Worm (Caenorhabditis elegans): ENCODE data around the gene T05A1.5.

T05A1.5 gene

DNA sequence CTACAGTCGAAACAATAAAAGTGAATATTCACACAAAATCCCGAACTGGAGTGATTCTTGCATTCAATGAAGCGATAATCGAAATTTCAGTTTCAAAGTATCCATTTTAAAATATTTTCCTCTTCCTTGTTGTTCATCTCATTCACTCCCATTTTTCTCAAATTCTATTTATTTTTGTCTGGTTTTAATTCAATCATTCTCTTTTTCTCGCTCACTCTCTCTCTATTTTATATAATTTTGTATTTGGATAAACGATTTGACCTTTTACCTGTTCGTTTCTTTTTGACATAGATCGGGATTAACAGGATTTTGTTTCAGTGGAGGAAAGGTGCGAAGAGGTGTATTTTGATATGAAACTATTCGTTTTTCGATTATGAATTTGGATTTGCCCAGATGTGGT lies at the start of gene T05A1.5:
Gene T05A1.5, plus strand, starts transcription at position 301 of the 400 bp plus-strand sequence.
- no peak for TF ChIP-seq tbx-7 (tag; optimal IDR thresholded peaks at IDR 0.05)

DNA sequence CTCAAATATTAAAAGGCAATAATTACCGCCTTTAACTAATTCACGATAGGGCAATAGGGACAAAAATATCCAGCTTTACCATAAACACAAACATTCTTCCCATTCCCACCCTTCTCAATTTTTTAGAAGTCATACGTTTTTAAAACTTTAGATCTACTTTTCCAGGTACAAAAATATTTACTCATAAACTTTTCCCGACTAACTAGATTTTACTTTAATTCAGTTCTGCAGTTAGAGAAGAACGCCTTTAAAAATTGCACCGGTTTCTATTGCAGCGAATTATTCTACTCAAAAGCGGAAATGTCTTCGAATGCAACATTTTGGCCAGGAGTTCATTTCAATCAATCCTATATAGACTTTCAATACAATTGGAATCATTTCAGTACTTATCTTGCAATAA lies 49.8 kb upstream of the T05A1.5 start, which contains the start of gene sru-3:
Gene sru-3, plus strand, starts transcription at position 301 of the 400 bp plus-strand sequence.
- no peak for TF ChIP-seq odd-2 (tag; optimal IDR thresholded peaks at IDR 0.05)
- no peak for TF ChIP-seq zip-5 (tag; optimal IDR thresholded peaks at IDR 0.05)

- TF ChIP-seq zip-5 (tag; optimal IDR thresholded peaks at IDR 0.05), result no peak
- no peak for TF ChIP-seq ets-4 (tag; optimal IDR thresholded peaks at IDR 0.05)
- TF ChIP-seq sox-4 (tag; optimal IDR thresholded peaks at IDR 0.05), result no peak
- TF ChIP-seq F13H6.1 (tag; optimal IDR thresholded peaks at IDR 0.05), result no peak
- no peak for TF ChIP-seq pat-9 (tag; optimal IDR thresholded peaks at IDR 0.05)
- no peak for TF ChIP-seq hlh-8 (tag; optimal IDR thresholded peaks at IDR 0.05)
- TF ChIP-seq fkh-10 (GFP tag; optimal IDR thresholded peaks at IDR 0.05), result no peak
- no peak for TF ChIP-seq ceh-6 (GFP tag; optimal IDR thresholded peaks at IDR 0.05)
- TF ChIP-seq ceh-2 (tag; optimal IDR thresholded peaks at IDR 0.05), result no peak
- TF ChIP-seq hlh-6 (tag; optimal IDR thresholded peaks at IDR 0.05), result no peak
- TF ChIP-seq ceh-19 (GFP tag; optimal IDR thresholded peaks at IDR 0.05), result no peak
- TF ChIP-seq nhr-232 (tag; optimal IDR thresholded peaks at IDR 0.05), result no peak
- TF ChIP-seq ceh-48 (tag; optimal IDR thresholded peaks at IDR 0.05), result no peak
- TF ChIP-seq ama-1 (optimal IDR thresholded peaks at IDR 0.05), result no peak
- TF ChIP-seq ceh-30 (tag; optimal IDR thresholded peaks at IDR 0.05), result no peak
- TF ChIP-seq elt-4 (tag; optimal IDR thresholded peaks at IDR 0.05), result no peak
- TF ChIP-seq pqm-1 (tag; optimal IDR thresholded peaks at IDR 0.05), result no peak
- TF ChIP-seq ahr-1 (tag; optimal IDR thresholded peaks at IDR 0.05), result no peak
- TF ChIP-seq npax-4 (tag; optimal IDR thresholded peaks at IDR 0.05), result no peak
Measured at ce11 chrIV:9498088-9498487, 48.0 kb upstream of the T05A1.5 start, which contains the start of gene sru-4. TSS of gene sru-4 (plus strand) at chrIV:9498388.

ce11 chrIV:9499636-9500035 lies 46.5 kb upstream of the T05A1.5 start:
- no peak for TF ChIP-seq ceh-2 (tag; optimal IDR thresholded peaks at IDR 0.05)

ce11 chrIV:9500100-9500499 lies 46.0 kb upstream of the T05A1.5 start, which contains the start of gene ugt-21:
TSS of gene ugt-21 (plus strand) at chrIV:9500311.
- TF ChIP-seq elt-2 (tag; optimal IDR thresholded peaks at IDR 0.05) (peak; percentile 22), mec-3 (tag; optimal IDR thresholded peaks at IDR 0.05; ENCODE audit: borderline replicate concordance) (no peak)

- TF ChIP-seq ttx-3 (tag; optimal IDR thresholded peaks at IDR 0.05) (no peak), hlh-15 (tag; optimal IDR thresholded peaks at IDR 0.05) (no peak), nfya-1 (tag; optimal IDR thresholded peaks at IDR 0.05) (no peak), hlh-6 (tag; optimal IDR thresholded peaks at IDR 0.05) (no peak), pros-1 (tag; optimal IDR thresholded peaks at IDR 0.05) (no peak), Y22D7AL.16 (tag; optimal IDR thresholded peaks at IDR 0.05) (no peak), dmd-4 (tag; optimal IDR thresholded peaks at IDR 0.05; ENCODE audit: borderline replicate concordance) (no peak), ceh-14 (tag; optimal IDR thresholded peaks at IDR 0.05) (no peak), pha-4 (tag; optimal IDR thresholded peaks at IDR 0.05) (no peak), syd-9 (tag; optimal IDR thresholded peaks at IDR 0.05) (no peak), pqm-1 (tag; optimal IDR thresholded peaks at IDR 0.05) (no peak)
Measured at ce11 chrIV:9506251-9506650, 39.8 kb upstream of the T05A1.5 start, which contains the start of gene ttr-9. TSS of gene ttr-9 (minus strand) at chrIV:9506351.

DNA sequence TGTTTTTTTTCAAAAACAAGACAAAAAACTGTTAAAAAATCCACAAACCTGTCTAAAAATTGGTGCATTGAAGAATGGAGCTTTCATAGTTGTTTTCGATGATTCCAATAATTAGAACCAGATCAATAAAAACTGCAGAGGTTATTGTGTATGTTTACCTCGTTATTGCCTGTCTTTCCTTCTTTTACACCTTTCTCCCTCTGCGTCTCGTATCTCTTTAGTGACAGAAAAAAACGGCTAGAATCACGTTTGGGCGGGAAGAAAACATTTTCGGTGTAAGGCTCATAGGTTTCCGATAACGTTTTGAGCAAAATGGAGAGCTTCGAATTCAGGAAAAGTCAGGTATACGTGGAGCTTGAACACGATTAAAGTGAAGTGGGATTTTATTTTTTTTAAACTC lies 37.5 kb upstream of the T05A1.5 start, which contains the start of gene ethe-1:
Gene ethe-1, minus strand, starts transcription at position 150 of the 400 bp plus-strand sequence.
- TF ChIP-seq npax-4 (tag; optimal IDR thresholded peaks at IDR 0.05) (no peak), ama-1 (optimal IDR thresholded peaks at IDR 0.05) (no peak), F13H6.1 (tag; optimal IDR thresholded peaks at IDR 0.05) (no peak), K09A11.1 (tag; optimal IDR thresholded peaks at IDR 0.05; ENCODE audit: insufficient read depth) (no peak), zip-5 (tag; optimal IDR thresholded peaks at IDR 0.05) (no peak), ztf-16 (tag; optimal IDR thresholded peaks at IDR 0.05) (no peak), fkh-6 (tag; optimal IDR thresholded peaks at IDR 0.05) (no peak), ttx-3 (tag; optimal IDR thresholded peaks at IDR 0.05) (no peak), lim-6 (tag; optimal IDR thresholded peaks at IDR 0.05) (no peak), unc-86 (tag; optimal IDR thresholded peaks at IDR 0.05) (no peak), ref-2 (tag; optimal IDR thresholded peaks at IDR 0.05) (no peak), ceh-48 (tag; optimal IDR thresholded peaks at IDR 0.05) (no peak), mec-3 (tag; optimal IDR thresholded peaks at IDR 0.05; ENCODE audit: borderline replicate concordance) (no peak), hlh-8 (tag; optimal IDR thresholded peaks at IDR 0.05) (no peak), tbx-2 (tag; optimal IDR thresholded peaks at IDR 0.05) (no peak), dve-1 (tag; optimal IDR thresholded peaks at IDR 0.05) (no peak), nfya-1 (tag; optimal IDR thresholded peaks at IDR 0.05) (no peak), pat-9 (tag; optimal IDR thresholded peaks at IDR 0.05) (no peak), hlh-15 (tag; optimal IDR thresholded peaks at IDR 0.05) (no peak), ceh-14 (tag; optimal IDR thresholded peaks at IDR 0.05) (no peak)

Data from whole organism, late embryonic.